Worm (Caenorhabditis elegans) whole organism, L4 larva: ENCODE data around the gene ost-1.

ENCODE experiments used
- T20F7.1 ChIP-seq: fragments of 200-800 bp; sonication (Bioruptor generic); optimal IDR thresholded peaks from 2 replicates; lab custom pipeline; 2018; ENCODE audit warnings: mild to moderate bottlenecking, missing genetic modification characterization, missing compliant biosample characterization
- ZK546.5 ChIP-seq, 2 experiments: sonication (generic microtip); optimal IDR thresholded peaks; 2 replicates each; lab custom pipeline; 2017; ENCODE audit warnings: missing biosample characterization in 2 of 2, missing genetic modification characterization in 2 of 2
- aha-1 ChIP-seq: fragments of 150-350 bp; peaks from one replicate; lab custom pipeline; 2014; ENCODE audit warnings: missing biosample characterization, missing genetic modification characterization
- cey-2 ChIP-seq: sonication (generic microtip); optimal IDR thresholded peaks from 3 replicates; lab custom pipeline; 2017; ENCODE audit warnings: missing genetic modification characterization, mild to moderate bottlenecking, missing compliant biosample characterization, antibody characterized with exemption, borderline replicate concordance; ENCODE audit not compliant: insufficient read depth
- ctbp-1 ChIP-seq: fragments of 200-800 bp; sonication (Bioruptor generic); IDR thresholded peaks from 2 replicates; pipeline ENCODE4 v1.3.6; 2022; ENCODE audit warnings: missing genetic modification reagents, missing genetic modification characterization, missing compliant biosample characterization
- hif-1 ChIP-seq, 2 experiments: sonication (generic microtip); optimal IDR thresholded peaks; 2 replicates each; lab custom pipeline; 2016 to 2017; ENCODE audit warnings: missing compliant biosample characterization in 2 of 2, missing genetic modification characterization in 2 of 2, missing genetic modification reagents in 2 of 2, missing genotype in 2 of 2, mild to moderate bottlenecking in 1 of 2
- hlh-30 ChIP-seq: sonication (generic microtip); optimal IDR thresholded peaks from 2 replicates; lab custom pipeline; 2017; ENCODE audit warnings: antibody characterized with exemption, mild to moderate bottlenecking, missing genetic modification characterization, missing compliant biosample characterization; ENCODE audit not compliant: insufficient read depth
- lir-3 ChIP-seq: sonication (generic microtip); optimal IDR thresholded peaks from 2 replicates; lab custom pipeline; 2016; ENCODE audit warnings: mild to moderate bottlenecking, missing genetic modification characterization, missing compliant biosample characterization
- nhr-28 ChIP-seq: fragments of 150-350 bp; optimal IDR thresholded peaks from 2 replicates; lab custom pipeline; 2014; ENCODE audit warnings: missing biosample characterization, missing genetic modification characterization
- nhr-48 ChIP-seq: sonication (generic microtip); optimal IDR thresholded peaks from 2 replicates; lab custom pipeline; 2016; ENCODE audit warnings: mild to moderate bottlenecking, missing genetic modification characterization, missing compliant biosample characterization
- skn-1 ChIP-seq: fragments of 150-350 bp; optimal IDR thresholded peaks from 2 replicates; lab custom pipeline; 2014; ENCODE audit warnings: missing biosample characterization, missing genetic modification characterization
- spr-3 ChIP-seq: fragments of 200-800 bp; sonication (Bioruptor generic); optimal IDR thresholded peaks from 2 replicates; lab custom pipeline; 2018; ENCODE audit warnings: mild to moderate bottlenecking, missing genetic modification characterization, missing compliant biosample characterization
- tra-1 ChIP-seq: fragments of 200-800 bp; sonication (Bioruptor generic); IDR thresholded peaks from 2 replicates; pipeline ENCODE4 v1.3.6; 2022; ENCODE audit warnings: missing genetic modification reagents, missing genetic modification characterization, missing compliant biosample characterization

The ost-1 gene

DNA sequence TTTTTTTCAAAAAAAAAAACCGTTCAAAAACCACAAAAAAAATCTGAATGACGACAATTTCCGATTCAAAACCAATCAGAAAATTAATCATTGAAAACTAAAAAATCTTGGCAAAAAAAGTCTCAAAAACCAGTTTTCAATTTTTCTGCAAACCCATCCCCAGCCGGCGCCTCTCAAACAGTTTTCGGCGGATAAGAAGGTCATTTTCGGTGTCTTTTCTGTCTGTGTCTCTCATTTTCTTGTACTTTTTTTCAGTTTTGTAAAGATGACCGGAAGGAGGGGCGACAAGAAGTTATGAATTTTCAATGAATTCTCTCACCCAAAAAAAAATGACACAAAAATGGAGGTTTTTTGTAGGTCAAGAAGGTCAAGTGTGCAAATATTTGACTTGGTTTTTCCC lies 48.0 kb downstream of the ost-1 start:
- TF ChIP-seq tra-1 (GFP tag; lab: Robert Waterston, UW) (0 out of 2 replicates have a peak, but pooled peaks have one; percentile 20), skn-1 (tag; lab: Kevin White, UChicago) (no peak)
- TF ChIP-seq, all 104 proteins: peak for 1

ce11 chrIV:1157928-1158327 lies 50.7 kb downstream of the ost-1 start, which contains the start of gene C50A2.3:
Gene C50A2.3, minus strand, starts transcription at chrIV:1158028.
- no peak for TF ChIP-seq cey-2 (tag; lab: Kevin White, UChicago)
- no peak for TF ChIP-seq hlh-30 (tag; lab: Kevin White, UChicago)
- no peak for TF ChIP-seq hif-1 (tag; optimal IDR thresholded peaks at IDR 0.05; lab: Kevin White, UChicago)
- no peak for TF ChIP-seq nhr-48
- no peak for TF ChIP-seq aha-1 (tag; lab: Kevin White, UChicago)
- no peak for TF ChIP-seq T20F7.1
- no peak for TF ChIP-seq lir-3
- no peak for TF ChIP-seq ZK546.5 (tag; optimal IDR thresholded peaks at IDR 0.05; lab: Kevin White, UChicago)

ce11 chrIV:1160386-1160785 lies 53.2 kb downstream of the ost-1 start, which contains the start of gene ets-8:
Gene ets-8, minus strand, starts transcription at chrIV:1160486.
- TF ChIP-seq spr-3 (no peak), ctbp-1 (GFP tag; lab: Robert Waterston, UW) (no peak), lir-3 (no peak), nhr-28 (no peak)
